4 worm cellular contexts compared by ENCODE assay signal in the genomic region with DNA sequence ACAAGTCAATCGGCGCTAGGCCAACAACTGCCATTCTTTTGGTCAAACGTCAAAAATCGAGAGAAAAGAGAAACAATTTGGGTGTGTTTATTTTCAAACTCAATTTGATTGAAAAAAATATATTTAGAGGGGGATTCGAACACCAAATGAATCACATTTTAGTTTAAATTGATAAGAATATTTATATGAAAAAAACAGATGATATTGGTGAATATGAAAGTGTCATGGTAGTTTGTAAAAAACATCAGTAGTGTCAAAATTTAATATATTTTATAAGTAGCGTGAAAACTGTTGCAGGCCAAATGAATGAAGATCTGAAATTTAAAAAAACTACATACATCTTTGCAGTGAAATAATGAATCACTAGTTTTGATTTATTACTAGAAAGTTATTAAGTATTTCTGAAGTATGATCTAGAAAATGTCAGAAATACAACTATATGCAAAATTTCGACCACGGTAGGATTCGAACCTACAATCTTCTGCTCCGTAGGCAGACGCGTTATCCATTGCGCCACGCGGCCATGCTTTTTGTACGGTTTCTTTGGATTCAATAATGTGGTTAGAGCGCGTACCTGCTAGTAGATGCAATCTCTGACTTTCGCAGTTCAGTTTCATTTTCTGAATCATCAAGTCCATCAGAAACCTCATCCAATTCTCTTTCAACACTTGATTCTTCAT.
TF ChIP-seq lines count a peak whose summit lies in the region.

Gene F19C6.4 (minus strand): TSS at position 51 of the 680 bp plus-strand sequence.

TF ChIP-seq in whole organism, L2 larva, 48 proteins besides CTCF, POLR2A, EP300 and RAD21:
- TF ChIP-seq sma-9 (GFP tag; optimal IDR thresholded peaks at IDR 0.05; lab: Kevin White, UChicago) (peak; percentile 4), sma-9 (tag; optimal IDR thresholded peaks at IDR 0.05; lab: Kevin White, UChicago) (no peak), nhr-12 (tag; optimal IDR thresholded peaks at IDR 0.05; lab: Kevin White, UChicago) (no peak)

TF ChIP-seq in whole organism, L3 larva, 47 proteins besides CTCF, POLR2A, EP300 and RAD21 (continues in another document):
- TF ChIP-seq nhr-12 (tag; optimal IDR thresholded peaks at IDR 0.05; lab: Kevin White, UChicago) (no peak), nhr-23 (tag; optimal IDR thresholded peaks at IDR 0.05; lab: Kevin White, UChicago) (no peak), nhr-237 (tag; optimal IDR thresholded peaks at IDR 0.05; lab: Kevin White, UChicago) (no peak), egl-27 (tag; optimal IDR thresholded peaks at IDR 0.05; lab: Kevin White, UChicago) (no peak), nhr-25 (tag; optimal IDR thresholded peaks at IDR 0.05; lab: Kevin White, UChicago) (peak; percentile 25), snpc-4 (tag; optimal IDR thresholded peaks at IDR 0.05; lab: Kevin White, UChicago) (no peak), ZK546.5 (tag; optimal IDR thresholded peaks at IDR 0.05; lab: Kevin White, UChicago) (no peak), eor-1 (tag; optimal IDR thresholded peaks at IDR 0.05; lab: Kevin White, UChicago) (no peak), unc-62 (GFP tag; optimal IDR thresholded peaks at IDR 0.05; lab: Kevin White, UChicago) (no peak), elt-2 (tag; optimal IDR thresholded peaks at IDR 0.05; lab: Kevin White, UChicago) (peak; percentile 12), ceh-28 (tag; optimal IDR thresholded peaks at IDR 0.05; lab: Kevin White, UChicago) (no peak), sea-2 (GFP tag; optimal IDR thresholded peaks at IDR 0.05; lab: Kevin White, UChicago) (no peak), jun-1 (tag; optimal IDR thresholded peaks at IDR 0.05; lab: Kevin White, UChicago) (no peak), nhr-43 (tag; optimal IDR thresholded peaks at IDR 0.05; lab: Kevin White, UChicago; ENCODE audit: poor library complexity, severe bottlenecking) (peak; percentile 31), ceh-16 (tag; optimal IDR thresholded peaks at IDR 0.05; lab: Kevin White, UChicago) (no peak), daf-12 (tag; optimal IDR thresholded peaks at IDR 0.05; lab: Kevin White, UChicago) (no peak), ama-1 (optimal IDR thresholded peaks at IDR 0.05; lab: Kevin White, UChicago) (no peak), skn-1 (tag; optimal IDR thresholded peaks at IDR 0.05; lab: Kevin White, UChicago) (no peak), pqm-1 (tag; optimal IDR thresholded peaks at IDR 0.05; lab: Kevin White, UChicago) (peak; percentile 22), zag-1 (tag; optimal IDR thresholded peaks at IDR 0.05; lab: Kevin White, UChicago) (no peak), ztf-4 (tag; optimal IDR thresholded peaks at IDR 0.05; lab: Kevin White, UChicago) (no peak), mml-1 (tag; optimal IDR thresholded peaks at IDR 0.05; lab: Kevin White, UChicago) (no peak), lin-39 (tag; optimal IDR thresholded peaks at IDR 0.05; lab: Kevin White, UChicago) (no peak), mdl-1 (tag; optimal IDR thresholded peaks at IDR 0.05; lab: Kevin White, UChicago) (no peak), unc-39 (tag; optimal IDR thresholded peaks at IDR 0.05; lab: Kevin White, UChicago) (no peak), fkh-2 (tag; optimal IDR thresholded peaks at IDR 0.05; lab: Kevin White, UChicago) (no peak), R02D3.7 (tag; optimal IDR thresholded peaks at IDR 0.05; lab: Kevin White, UChicago) (no peak), pha-4 (tag; optimal IDR thresholded peaks at IDR 0.05; lab: Kevin White, UChicago) (no peak)

TF ChIP-seq in whole organism, L4 larva, 104 proteins besides CTCF, POLR2A, EP300 and RAD21 (continues in another document):
- TF ChIP-seq dmd-8 (GFP tag; IDR thresholded peaks at IDR 0.05; lab: Robert Waterston, UW), result peak; percentile 42; the same call in 1 of the 2 replicates
- no peak for TF ChIP-seq unc-130 (GFP tag; optimal IDR thresholded peaks at IDR 0.05; lab: Kevin White, UChicago)
- peak; percentile 4 for TF ChIP-seq T20F7.1 (GFP tag; optimal IDR thresholded peaks at IDR 0.05; lab: Kevin White, UChicago)
- TF ChIP-seq daf-8 (GFP tag; IDR thresholded peaks at IDR 0.05; lab: Robert Waterston, UW), result no peak
- no peak for TF ChIP-seq spr-3 (GFP tag; optimal IDR thresholded peaks at IDR 0.05; lab: Kevin White, UChicago)
- TF ChIP-seq rbr-2 (tag; optimal IDR thresholded peaks at IDR 0.05; lab: Kevin White, UChicago), result no peak
- no peak for TF ChIP-seq lin-13 (GFP tag; optimal IDR thresholded peaks at IDR 0.05; lab: Kevin White, UChicago)
- no peak for TF ChIP-seq F44E2.7 (GFP tag; IDR thresholded peaks at IDR 0.05; lab: Robert Waterston, UW)
- TF ChIP-seq ZK546.5 (tag; optimal IDR thresholded peaks at IDR 0.05; lab: Kevin White, UChicago), result no peak
- peak; percentile 75 for TF ChIP-seq tra-1 (GFP tag; IDR thresholded peaks at IDR 0.05; lab: Robert Waterston, UW)
- TF ChIP-seq lin-29 (GFP tag; IDR thresholded peaks at IDR 0.05; lab: Robert Waterston, UW), result no peak
- TF ChIP-seq duxl-1 (tag; optimal IDR thresholded peaks at IDR 0.05; lab: Kevin White, UChicago; ENCODE audit: poor library complexity), result no peak
- TF ChIP-seq nhr-11 (tag; optimal IDR thresholded peaks at IDR 0.05; lab: Kevin White, UChicago), result no peak
- no peak for TF ChIP-seq egl-43 (GFP tag; IDR thresholded peaks at IDR 0.05; lab: Robert Waterston, UW)
- TF ChIP-seq nhr-25 (tag; optimal IDR thresholded peaks at IDR 0.05; lab: Kevin White, UChicago; ENCODE audit: borderline replicate concordance, insufficient read depth), result no peak
- TF ChIP-seq vab-7 (GFP tag; IDR thresholded peaks at IDR 0.05; lab: Robert Waterston, UW), result peak; percentile 55; the same call in 1 of the 2 replicates
- peak; percentile 36 for TF ChIP-seq dve-1 (tag; optimal IDR thresholded peaks at IDR 0.05; lab: Kevin White, UChicago; ENCODE audit: insufficient read depth)
- peak; percentile 3 for TF ChIP-seq nhr-48 (tag; optimal IDR thresholded peaks at IDR 0.05; lab: Kevin White, UChicago)
- TF ChIP-seq fos-1 (tag; optimal IDR thresholded peaks at IDR 0.05; lab: Kevin White, UChicago), result no peak
- peak; percentile 63 for TF ChIP-seq aha-1 (tag; lab: Kevin White, UChicago)
- 0 out of 2 replicates have a peak, but pooled peaks have one; percentile 41 for TF ChIP-seq madf-9 (GFP tag; conservative IDR thresholded peaks at IDR 0.05; lab: Robert Waterston, UW)
- TF ChIP-seq nhr-76 (tag; optimal IDR thresholded peaks at IDR 0.05; lab: Kevin White, UChicago), result no peak
- TF ChIP-seq hlh-30 (tag; optimal IDR thresholded peaks at IDR 0.05; lab: Kevin White, UChicago; ENCODE audit: insufficient read depth), result no peak
- TF ChIP-seq tag-97 (GFP tag; IDR thresholded peaks at IDR 0.05; lab: Robert Waterston, UW), result no peak
- no peak for TF ChIP-seq lin-39 (tag; optimal IDR thresholded peaks at IDR 0.05; lab: Kevin White, UChicago)
- TF ChIP-seq fkh-10 (GFP tag; optimal IDR thresholded peaks at IDR 0.05; lab: Kevin White, UChicago), result no peak
- TF ChIP-seq lim-7 (GFP tag; IDR thresholded peaks at IDR 0.05; lab: Robert Waterston, UW), result no peak
- TF ChIP-seq daf-16 (GFP tag; optimal IDR thresholded peaks at IDR 0.05; lab: Kevin White, UChicago), result no peak
- TF ChIP-seq daf-16 (tag; optimal IDR thresholded peaks at IDR 0.05; lab: Kevin White, UChicago), result peak; percentile 65

TF ChIP-seq in whole organism, young adult, 124 proteins besides CTCF, POLR2A, EP300 and RAD21 (continues in another document):
- TF ChIP-seq cebp-2 (GFP tag; IDR thresholded peaks at IDR 0.05; lab: Robert Waterston, UW), result no peak
- TF ChIP-seq lin-54 (GFP tag; optimal IDR thresholded peaks at IDR 0.05; lab: Kevin White, UChicago), result no peak
- TF ChIP-seq hsf-1 (GFP tag; IDR thresholded peaks at IDR 0.05; lab: Robert Waterston, UW), result no peak
- peak; percentile 77 for TF ChIP-seq ceh-40 (GFP tag; IDR thresholded peaks at IDR 0.05; lab: Robert Waterston, UW)
- no peak for TF ChIP-seq attf-3 (GFP tag; conservative IDR thresholded peaks at IDR 0.05; lab: Robert Waterston, UW)
- no peak for TF ChIP-seq ztf-6 (GFP tag; IDR thresholded peaks at IDR 0.05; lab: Robert Waterston, UW)
- no peak for TF ChIP-seq lin-35 (GFP tag; optimal IDR thresholded peaks at IDR 0.05; lab: Kevin White, UChicago)
- no peak for TF ChIP-seq madf-10 (tag; optimal IDR thresholded peaks at IDR 0.05; lab: Kevin White, UChicago)
- TF ChIP-seq sptf-2 (GFP tag; optimal IDR thresholded peaks at IDR 0.05; lab: Kevin White, UChicago), result no peak
- TF ChIP-seq nhr-90 (tag; optimal IDR thresholded peaks at IDR 0.05; lab: Kevin White, UChicago), result no peak
- TF ChIP-seq somi-1 (GFP tag; optimal IDR thresholded peaks at IDR 0.05; lab: Kevin White, UChicago), result no peak
- TF ChIP-seq snpc-4 (GFP tag; optimal IDR thresholded peaks at IDR 0.05; lab: Kevin White, UChicago), result peak; percentile 56
- TF ChIP-seq snpc-4 (tag; optimal IDR thresholded peaks at IDR 0.05; lab: Kevin White, UChicago), result no peak
- TF ChIP-seq chd-7 (tag; optimal IDR thresholded peaks at IDR 0.05; lab: Kevin White, UChicago), result peak; percentile 10
- no peak for TF ChIP-seq lir-1 (GFP tag; conservative IDR thresholded peaks at IDR 0.05; lab: Robert Waterston, UW)
- no peak for TF ChIP-seq gei-17 (GFP tag; optimal IDR thresholded peaks at IDR 0.05; lab: Kevin White, UChicago)
- TF ChIP-seq tbx-9 (tag; optimal IDR thresholded peaks at IDR 0.05; lab: Kevin White, UChicago; ENCODE audit: borderline replicate concordance), result no peak
- TF ChIP-seq Y56A3A.18 (GFP tag; IDR thresholded peaks at IDR 0.05; lab: Robert Waterston, UW), result peak; percentile 79
- TF ChIP-seq F33H1.4 (GFP tag; IDR thresholded peaks at IDR 0.05; lab: Robert Waterston, UW), result no peak
- no peak for TF ChIP-seq F57C9.4 (tag; optimal IDR thresholded peaks at IDR 0.05; lab: Kevin White, UChicago)
- no peak for TF ChIP-seq F22D6.2 (tag; optimal IDR thresholded peaks at IDR 0.05; lab: Kevin White, UChicago)
- TF ChIP-seq nhr-80 (tag; optimal IDR thresholded peaks at IDR 0.05; lab: Kevin White, UChicago), result peak; percentile 11
- no peak for TF ChIP-seq ceh-58 (GFP tag; IDR thresholded peaks at IDR 0.05; lab: Robert Waterston, UW)
- TF ChIP-seq zim-3 (tag; optimal IDR thresholded peaks at IDR 0.05; lab: Kevin White, UChicago), result no peak
- TF ChIP-seq dpl-1 (GFP tag; optimal IDR thresholded peaks at IDR 0.05; lab: Kevin White, UChicago), result no peak
- TF ChIP-seq ZK185.1 (tag; optimal IDR thresholded peaks at IDR 0.05; lab: Kevin White, UChicago; ENCODE audit: poor library complexity, severe bottlenecking), result peak; percentile 45
- no peak for TF ChIP-seq nfyb-1 (GFP tag; IDR thresholded peaks at IDR 0.05; lab: Robert Waterston, UW)
- no peak for TF ChIP-seq ceh-27 (GFP tag; optimal IDR thresholded peaks at IDR 0.05; lab: Kevin White, UChicago)
- no peak for TF ChIP-seq nfya-2 (GFP tag; IDR thresholded peaks at IDR 0.05; lab: Robert Waterston, UW)
- no peak for TF ChIP-seq sea-2 (GFP tag; IDR thresholded peaks at IDR 0.05; lab: Robert Waterston, UW)
- 0 out of 2 replicates have a peak, but pooled peaks have one; percentile 62 for TF ChIP-seq ztf-25 (GFP tag; IDR thresholded peaks at IDR 0.05; lab: Robert Waterston, UW)
- peak; percentile 31 for TF ChIP-seq ztf-18 (tag; optimal IDR thresholded peaks at IDR 0.05; lab: Kevin White, UChicago)
- no peak for TF ChIP-seq let-607 (tag; optimal IDR thresholded peaks at IDR 0.05; lab: Kevin White, UChicago)
- peak; percentile 10 for TF ChIP-seq hlh-12 (tag; optimal IDR thresholded peaks at IDR 0.05; lab: Kevin White, UChicago)
